Worm (Caenorhabditis elegans) whole organism, early embryonic: ENCODE measurements around the gene C04G6.6.

Experiments
- B0310.2 ChIP-seq: sonication (generic microtip); optimal IDR thresholded peaks from 2 replicates; lab custom pipeline; 2016; ENCODE audit warnings: mild to moderate bottlenecking, missing genetic modification characterization, missing compliant biosample characterization
- F13C5.2 ChIP-seq: sonication (generic microtip); optimal IDR thresholded peaks from 2 replicates; lab custom pipeline; 2017; ENCODE audit warnings: mild to moderate bottlenecking, missing genetic modification characterization, inconsistent platforms, missing compliant biosample characterization
- ama-1 ChIP-seq: fragments of 150-350 bp; optimal IDR thresholded peaks from 2 replicates; lab custom pipeline; 2014
- ceh-13 ChIP-seq: fragments of 200-800 bp; sonication (Bioruptor generic); optimal IDR thresholded peaks from 2 replicates; lab custom pipeline; 2018; ENCODE audit warnings: mild to moderate bottlenecking, missing genetic modification characterization, missing compliant biosample characterization
- ceh-36 ChIP-seq: sonication (generic microtip); optimal IDR thresholded peaks from 2 replicates; lab custom pipeline; 2016; ENCODE audit warnings: missing genetic modification characterization, inconsistent platforms, missing compliant biosample characterization
- flt-1 ChIP-seq: fragments of 200-800 bp; sonication (Bioruptor generic); IDR thresholded peaks from 2 replicates; pipeline ENCODE4 v1.3.6; 2022; ENCODE audit warnings: missing genetic modification characterization, missing compliant biosample characterization
- hmbx-1 ChIP-seq: sonication (generic microtip); optimal IDR thresholded peaks from 2 replicates; lab custom pipeline; 2016; ENCODE audit warnings: mild to moderate bottlenecking, missing genetic modification characterization, missing compliant biosample characterization
- hmg-4 ChIP-seq: fragments of 200-800 bp; sonication (Bioruptor generic); optimal IDR thresholded peaks from 2 replicates; lab custom pipeline; 2018; ENCODE audit warnings: mild to moderate bottlenecking, missing genetic modification characterization, missing compliant biosample characterization
- hnd-1 ChIP-seq: sonication (generic microtip); optimal IDR thresholded peaks from 2 replicates; lab custom pipeline; 2016; ENCODE audit warnings: missing genetic modification characterization, missing compliant biosample characterization
- scrt-1 ChIP-seq: fragments of 200-800 bp; sonication (Bioruptor generic); IDR thresholded peaks from 2 replicates; pipeline ENCODE4 v1.3.6; 2022; ENCODE audit warnings: missing genetic modification characterization, missing compliant biosample characterization
- sea-1 ChIP-seq: fragments of 200-800 bp; sonication (Bioruptor generic); conservative IDR thresholded peaks from 2 replicates; pipeline ENCODE4 v1.3.6; 2022; ENCODE audit warnings: missing genetic modification characterization, missing compliant biosample characterization
- tbx-11 ChIP-seq: fragments of 200-800 bp; sonication (Bioruptor generic); IDR thresholded peaks from 2 replicates; pipeline ENCODE4 v1.3.6; 2022; ENCODE audit warnings: missing genetic modification characterization, missing compliant biosample characterization
- tbx-37 ChIP-seq: fragments of 200-800 bp; sonication (Bioruptor generic); conservative IDR thresholded peaks from 2 replicates; pipeline ENCODE4 v1.3.6; 2022; ENCODE audit warnings: missing genetic modification reagents, missing genetic modification characterization, missing compliant biosample characterization
- tra-4 ChIP-seq: sonication (generic microtip); optimal IDR thresholded peaks from 2 replicates; lab custom pipeline; 2017; ENCODE audit warnings: missing genetic modification characterization, missing compliant biosample characterization

ce11 chrII:5093945-5094344 lies 5.6 kb downstream of the C04G6.6 start, which contains the start of gene C04G6.13:
- TF ChIP-seq ceh-36 (tag; lab: Kevin White, UChicago) (no peak), hmg-4 (no peak), ama-1 (no peak), ceh-13 (GFP tag; lab: Kevin White, UChicago) (no peak), B0310.2 (tag; lab: Kevin White, UChicago) (no peak), hnd-1 (no peak), scrt-1 (GFP tag; lab: Robert Waterston, UW) (no peak), tra-4 (tag; lab: Kevin White, UChicago) (no peak), hmbx-1 (tag; lab: Kevin White, UChicago) (no peak), tbx-11 (GFP tag; lab: Robert Waterston, UW) (no peak), F13C5.2 (tag; lab: Kevin White, UChicago) (no peak), sea-1 (no peak), tbx-37 (GFP tag; lab: Robert Waterston, UW) (no peak), flt-1 (no peak)
